Fruit fly (Drosophila melanogaster): ENCODE data around the gene CG10591.

dm6 chr3L:5594163-5594715, 5.3 kb downstream of the CG10591 start:
- TF ChIP-seq CG14655 (GFP tag; optimal IDR thresholded peaks at IDR 0.05) (no peak), gl (tag; optimal IDR thresholded peaks at IDR 0.05) (no peak), CG12605 (GFP tag; IDR thresholded peaks at IDR 0.05) (no peak), fd96Ca (GFP tag; IDR thresholded peaks at IDR 0.05) (no peak), CG8301 (tag; optimal IDR thresholded peaks at IDR 0.05) (no peak), Ets98B (GFP tag; IDR thresholded peaks at IDR 0.05) (no peak), CG9948 (tag; optimal IDR thresholded peaks at IDR 0.05) (no peak), Snoo (tag; optimal IDR thresholded peaks at IDR 0.05) (no peak)

Data from whole organism, pupa.